Worm (Caenorhabditis elegans): ENCODE measurements around the gene M03E7.2.

Gene M03E7.2

DNA sequence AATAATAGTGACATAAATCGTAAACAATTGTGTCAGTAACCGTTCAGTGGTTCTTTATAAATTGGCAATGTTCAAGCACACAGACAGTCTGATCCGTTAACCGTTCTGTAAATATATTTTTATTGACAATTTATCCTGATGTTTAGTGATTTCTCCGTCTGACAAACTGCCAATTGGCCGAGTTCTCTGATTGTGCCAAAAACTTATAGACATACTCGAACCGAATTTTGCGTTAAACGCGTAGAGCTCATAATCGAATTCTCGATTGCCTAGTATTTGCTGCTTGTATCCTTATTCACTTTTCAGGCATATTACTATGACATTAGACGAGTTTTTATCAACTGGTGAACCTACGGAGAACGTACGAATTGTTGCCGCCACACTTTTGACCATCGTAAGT lies 26.8 kb downstream of the M03E7.2 start, which contains the start of gene srx-117:
TSS of gene srx-117 (plus strand) at position 301 of the 400 bp plus-strand sequence.
- TF ChIP-seq nhr-84 (tag; optimal IDR thresholded peaks at IDR 0.05) (no peak), tlp-1 (tag; optimal IDR thresholded peaks at IDR 0.05) (no peak), grh-1 (GFP tag; IDR thresholded peaks at IDR 0.05) (no peak), nhr-12 (tag; optimal IDR thresholded peaks at IDR 0.05) (no peak)

DNA sequence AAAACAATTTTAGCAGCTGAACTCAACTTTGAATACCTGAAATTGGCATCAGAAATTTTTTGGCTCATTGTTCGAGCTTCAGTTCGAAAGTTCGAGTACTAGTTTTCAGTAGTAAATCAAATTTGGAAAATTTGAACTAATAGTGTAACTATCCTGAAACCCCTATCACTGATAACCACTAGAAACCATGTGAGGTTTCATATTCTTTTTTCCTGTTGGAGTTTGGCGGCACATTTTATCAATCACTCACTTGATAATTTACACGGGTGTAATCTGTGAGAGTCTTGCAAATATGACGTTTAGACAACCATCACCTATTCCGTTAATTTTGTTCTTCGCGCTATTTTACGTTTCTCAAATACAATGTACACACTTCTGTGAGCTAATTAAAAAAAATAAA lies 30.0 kb downstream of the M03E7.2 start, which contains the start of gene C14C11.4:
TSS of gene C14C11.4 (plus strand) at position 252 of the 400 bp plus-strand sequence.
- TF ChIP-seq ztf-11 (tag; optimal IDR thresholded peaks at IDR 0.05) (no peak), nhr-47 (tag; optimal IDR thresholded peaks at IDR 0.05) (no peak), elt-2 (tag; optimal IDR thresholded peaks at IDR 0.05) (peak; percentile 53), C04F5.9 (tag; optimal IDR thresholded peaks at IDR 0.05) (no peak), efl-1 (optimal IDR thresholded peaks at IDR 0.05) (no peak), efl-1 (GFP tag; optimal IDR thresholded peaks at IDR 0.05 in 1 of 2) (peak in 1 of 2 experiments; percentile 67)

DNA sequence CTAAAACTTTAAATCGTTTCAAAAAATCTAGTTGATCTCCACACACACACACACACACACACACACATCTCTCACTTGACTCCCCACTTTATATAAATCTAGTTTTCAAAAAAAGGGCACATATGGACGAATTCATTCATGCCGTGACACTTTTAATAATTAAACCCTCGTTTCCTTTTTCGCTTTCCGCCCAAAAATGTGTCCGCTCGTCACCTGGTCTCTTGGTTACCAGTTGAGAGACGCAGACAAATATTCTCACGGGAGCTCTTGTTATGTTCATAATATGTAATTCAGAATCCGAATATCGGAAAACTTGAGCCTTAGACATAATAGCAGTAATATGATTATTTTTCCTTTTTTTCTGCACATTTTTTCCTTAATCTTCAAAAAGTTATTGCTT lies 34.5 kb downstream of the M03E7.2 start:
- no peak for TF ChIP-seq vab-15 (tag; optimal IDR thresholded peaks at IDR 0.05)
- TF ChIP-seq nhr-28 (tag; optimal IDR thresholded peaks at IDR 0.05): no peak
- no peak for TF ChIP-seq rnt-1 (tag; optimal IDR thresholded peaks at IDR 0.05)
- TF ChIP-seq elt-3 (tag; optimal IDR thresholded peaks at IDR 0.05): no peak
- TF ChIP-seq lin-15B (tag; optimal IDR thresholded peaks at IDR 0.05): no peak
- peak; percentile 8 for TF ChIP-seq snu-23 (GFP tag; optimal IDR thresholded peaks at IDR 0.05)
- TF ChIP-seq zip-4 (GFP tag; optimal IDR thresholded peaks at IDR 0.05): no peak
- TF ChIP-seq fos-1 (tag; optimal IDR thresholded peaks at IDR 0.05): no peak
- no peak for TF ChIP-seq ceh-63 (GFP tag; optimal IDR thresholded peaks at IDR 0.05)
- no peak for TF ChIP-seq hlh-17 (GFP tag; optimal IDR thresholded peaks at IDR 0.05; ENCODE audit: borderline replicate concordance)
- no peak for TF ChIP-seq aly-2 (tag; optimal IDR thresholded peaks at IDR 0.05)
- TF ChIP-seq irx-1 (tag; optimal IDR thresholded peaks at IDR 0.05): no peak
- no peak for TF ChIP-seq grh-1 (GFP tag; IDR thresholded peaks at IDR 0.05)
- TF ChIP-seq lsy-2 (tag; optimal IDR thresholded peaks at IDR 0.05): peak in 1 of 2 experiments; percentile 15
- no peak for TF ChIP-seq sup-37 (GFP tag; optimal IDR thresholded peaks at IDR 0.05)
- no peak for TF ChIP-seq dsc-1 (tag; optimal IDR thresholded peaks at IDR 0.05)
- no peak for TF ChIP-seq jun-1 (tag; optimal IDR thresholded peaks at IDR 0.05)
- TF ChIP-seq nhr-85 (tag): peak; percentile 47
- no peak for TF ChIP-seq unc-30 (tag; optimal IDR thresholded peaks at IDR 0.05)
- TF ChIP-seq fkh-8 (tag; optimal IDR thresholded peaks at IDR 0.05): peak; percentile 78
- TF ChIP-seq ets-5 (GFP tag; IDR thresholded peaks at IDR 0.05): no peak
- TF ChIP-seq lin-14 (GFP tag; optimal IDR thresholded peaks at IDR 0.05): peak; percentile 62
- no peak for TF ChIP-seq alr-1 (tag; optimal IDR thresholded peaks at IDR 0.05; ENCODE audit: borderline replicate concordance)
- no peak for TF ChIP-seq blmp-1 (tag; optimal IDR thresholded peaks at IDR 0.05)
- no peak for TF ChIP-seq fkh-10 (GFP tag; optimal IDR thresholded peaks at IDR 0.05)
- TF ChIP-seq nhr-71 (tag; optimal IDR thresholded peaks at IDR 0.05): peak; percentile 12

DNA sequence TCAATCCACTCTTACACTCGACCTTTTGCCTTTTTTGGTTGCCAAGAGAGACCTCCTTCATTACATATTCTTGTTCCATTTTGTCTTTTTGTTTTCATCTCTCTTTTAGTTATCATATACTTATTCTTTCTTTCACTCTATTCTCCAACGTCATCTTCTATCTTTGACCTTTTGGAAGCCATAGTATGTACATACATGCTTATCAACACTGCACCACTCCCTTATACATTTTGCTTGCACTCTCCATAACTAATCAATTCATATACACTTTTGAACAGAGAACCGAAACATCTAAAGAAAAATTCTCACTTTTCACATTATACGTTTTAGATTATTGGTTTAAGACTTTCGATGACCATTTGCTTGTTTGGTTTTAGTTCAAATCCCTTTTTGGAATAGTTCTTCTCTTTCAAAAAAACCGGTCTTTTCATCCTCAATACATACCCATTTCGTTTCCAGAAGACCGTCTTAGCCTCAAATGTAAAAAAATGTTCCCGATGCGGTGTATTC lies 36.6 kb downstream of the M03E7.2 start, which contains the start of gene hex-2:
TSS of gene hex-2 (plus strand) at position 460 of the 510 bp plus-strand sequence.
- TF ChIP-seq lin-35 (GFP tag; optimal IDR thresholded peaks at IDR 0.05): no peak
- no peak for TF ChIP-seq lin-39 (tag; optimal IDR thresholded peaks at IDR 0.05)
- TF ChIP-seq fos-1 (tag; optimal IDR thresholded peaks at IDR 0.05): no peak
- no peak for TF ChIP-seq lir-3 (tag; optimal IDR thresholded peaks at IDR 0.05; ENCODE audit: poor library complexity)
- no peak for TF ChIP-seq fkh-8 (tag; optimal IDR thresholded peaks at IDR 0.05)
- TF ChIP-seq ceh-8 (GFP tag; optimal IDR thresholded peaks at IDR 0.05): no peak
- no peak for TF ChIP-seq ceh-63 (GFP tag; optimal IDR thresholded peaks at IDR 0.05)
- no peak for TF ChIP-seq nhr-12 (tag; optimal IDR thresholded peaks at IDR 0.05)
- TF ChIP-seq lin-13 (GFP tag; optimal IDR thresholded peaks at IDR 0.05): no peak
- TF ChIP-seq efl-1 (optimal IDR thresholded peaks at IDR 0.05): no peak
- TF ChIP-seq efl-1 (GFP tag; optimal IDR thresholded peaks at IDR 0.05 in 1 of 2): peak in 1 of 2 experiments; percentile 51
- TF ChIP-seq elt-2 (tag; optimal IDR thresholded peaks at IDR 0.05): peak; percentile 11
- TF ChIP-seq ceh-82 (tag; optimal IDR thresholded peaks at IDR 0.05): no peak
- no peak for TF ChIP-seq ets-5 (GFP tag; IDR thresholded peaks at IDR 0.05)
- TF ChIP-seq unc-130 (tag; optimal IDR thresholded peaks at IDR 0.05): no peak
- no peak for TF ChIP-seq rnt-1 (tag; optimal IDR thresholded peaks at IDR 0.05)
